Worm (Caenorhabditis elegans): Measurements from ENCODE around the gene B0252.5.

ce11 chrII:6918862-6919261 is at the start of gene B0252.5:
- TF ChIP-seq lin-39 (tag; optimal IDR thresholded peaks at IDR 0.05) (no peak), sptf-1 (tag; optimal IDR thresholded peaks at IDR 0.05) (no peak), skn-1 (tag; optimal IDR thresholded peaks at IDR 0.05) (no peak), snpc-4 (tag; optimal IDR thresholded peaks at IDR 0.05) (no peak), lin-14 (GFP tag; optimal IDR thresholded peaks at IDR 0.05) (no peak), mep-1 (tag; optimal IDR thresholded peaks at IDR 0.05) (no peak), dpl-1 (GFP tag; optimal IDR thresholded peaks at IDR 0.05) (no peak), nhr-28 (tag; optimal IDR thresholded peaks at IDR 0.05) (no peak), ets-5 (GFP tag; IDR thresholded peaks at IDR 0.05) (no peak)

Data from whole organism, L1 larva.